Worm (Caenorhabditis elegans) whole organism, young adult: ENCODE data around the gene ifbp-1.

Experiments
- F39B2.1 ChIP-seq: fragments of 200-800 bp; sonication (Bioruptor generic); IDR thresholded peaks from 2 replicates; pipeline ENCODE4 v1.3.6; 2022; ENCODE audit warnings: missing genetic modification reagents, missing genetic modification characterization, missing compliant biosample characterization
- F55B11.4 ChIP-seq: sonication (generic microtip); optimal IDR thresholded peaks from 2 replicates; lab custom pipeline; 2016; ENCODE audit warnings: missing compliant biosample characterization, missing genetic modification characterization, borderline replicate concordance; ENCODE audit not compliant: insufficient read depth
- Y53G8AR.9 ChIP-seq: fragments of 200-800 bp; sonication (Bioruptor generic); conservative IDR thresholded peaks from 2 replicates; pipeline ENCODE4 v1.3.6; 2022; ENCODE audit warnings: missing genetic modification reagents, missing genetic modification characterization, missing compliant biosample characterization
- Y56A3A.18 ChIP-seq: fragments of 200-800 bp; sonication (Bioruptor generic); IDR thresholded peaks from 2 replicates; pipeline ENCODE4 v1.3.6; 2022; ENCODE audit warnings: missing genetic modification reagents, missing genetic modification characterization, missing compliant biosample characterization
- Y67H2A.10 ChIP-seq: fragments of 200-800 bp; sonication (Bioruptor generic); conservative IDR thresholded peaks from 2 replicates; pipeline ENCODE4 v1.3.6; 2022; ENCODE audit warnings: missing genetic modification reagents, missing genetic modification characterization, missing compliant biosample characterization
- ZK185.1 ChIP-seq: sonication (generic microtip); optimal IDR thresholded peaks from 2 replicates; lab custom pipeline; 2016; ENCODE audit warnings: mild to moderate bottlenecking, missing genetic modification characterization, missing compliant biosample characterization; ENCODE audit not compliant: poor library complexity, severe bottlenecking
- aptf-2 ChIP-seq: fragments of 200-800 bp; sonication (Bioruptor generic); conservative IDR thresholded peaks from 2 replicates; pipeline ENCODE4 v1.3.6; 2022; ENCODE audit warnings: missing genetic modification reagents, missing genetic modification characterization, missing compliant biosample characterization
- attf-3 ChIP-seq: fragments of 200-800 bp; sonication (Bioruptor generic); conservative IDR thresholded peaks from 2 replicates; pipeline ENCODE4 v1.3.6; 2022; ENCODE audit warnings: missing genetic modification reagents, missing genetic modification characterization, missing compliant biosample characterization
- ceh-27 ChIP-seq: fragments of 200-800 bp; sonication (Bioruptor generic); optimal IDR thresholded peaks from 2 replicates; lab custom pipeline; 2018; ENCODE audit warnings: mild to moderate bottlenecking, missing genetic modification characterization, moderate library complexity, missing compliant biosample characterization
- ceh-40 ChIP-seq: fragments of 200-800 bp; sonication (Bioruptor generic); IDR thresholded peaks from 2 replicates; pipeline ENCODE4 v1.3.6; 2022; ENCODE audit warnings: missing genetic modification characterization, missing compliant biosample characterization
- ceh-58 ChIP-seq: fragments of 200-800 bp; sonication (Bioruptor generic); IDR thresholded peaks from 2 replicates; pipeline ENCODE4 v1.3.6; 2022; ENCODE audit warnings: missing genetic modification characterization, missing compliant biosample characterization
- ceh-91 ChIP-seq: fragments of 200-800 bp; sonication (Bioruptor generic); IDR thresholded peaks from 2 replicates; pipeline ENCODE4 v1.3.6; 2022; ENCODE audit warnings: missing genetic modification reagents, missing genetic modification characterization, missing compliant biosample characterization
- dox-1 ChIP-seq: fragments of 200-800 bp; sonication (Bioruptor generic); IDR thresholded peaks from 2 replicates; pipeline ENCODE4 v1.3.6; 2022; ENCODE audit warnings: missing genetic modification reagents, missing genetic modification characterization, missing compliant biosample characterization
- dpl-1 ChIP-seq: fragments of 150-350 bp; optimal IDR thresholded peaks from 2 replicates; lab custom pipeline; 2014; ENCODE audit warnings: missing biosample characterization, missing genetic modification reagents, missing genetic modification characterization
- efl-1 ChIP-seq: fragments of 150-350 bp; optimal IDR thresholded peaks from 2 replicates; lab custom pipeline; 2014; ENCODE audit warnings: missing biosample characterization, missing genetic modification reagents, missing genetic modification characterization
- egl-18 ChIP-seq: fragments of 200-800 bp; sonication (Bioruptor generic); IDR thresholded peaks from 2 replicates; pipeline ENCODE4 v1.3.6; 2022; ENCODE audit warnings: missing genetic modification reagents, missing genetic modification characterization, missing compliant biosample characterization
- egrh-3 ChIP-seq: fragments of 200-800 bp; sonication (Bioruptor generic); IDR thresholded peaks from 2 replicates; pipeline ENCODE4 v1.3.6; 2022; ENCODE audit warnings: missing genetic modification reagents, missing genetic modification characterization, missing compliant biosample characterization
- hlh-26 ChIP-seq: fragments of 200-800 bp; sonication (Bioruptor generic); conservative IDR thresholded peaks from 2 replicates; pipeline ENCODE4 v1.3.6; 2022; ENCODE audit warnings: missing genetic modification reagents, missing genetic modification characterization, missing compliant biosample characterization
- hrde-1 ChIP-seq: sonication (generic microtip); optimal IDR thresholded peaks from 2 replicates; lab custom pipeline; 2016; ENCODE audit warnings: missing genetic modification characterization, mild to moderate bottlenecking, missing compliant biosample characterization, moderate library complexity, missing genotype, missing genetic modification reagents, borderline replicate concordance
- let-526 ChIP-seq: fragments of 200-800 bp; sonication (Bioruptor generic); IDR thresholded peaks from 2 replicates; pipeline ENCODE4 v1.3.6; 2022; ENCODE audit warnings: missing genetic modification reagents, missing genetic modification characterization, missing compliant biosample characterization
- lin-35 ChIP-seq, 3 experiments: fragments of 150-350 bp in 2 of 3; sonication (generic microtip) in 1 of 3; optimal IDR thresholded peaks; 2 replicates each; lab custom pipeline; 2014 to 2018; ENCODE audit warnings: missing biosample characterization in 3 of 3, missing genetic modification characterization in 3 of 3, missing genetic modification reagents in 3 of 3
- lin-54 ChIP-seq: fragments of 200-800 bp; sonication (Bioruptor generic); optimal IDR thresholded peaks from 2 replicates; lab custom pipeline; 2018; ENCODE audit warnings: mild to moderate bottlenecking, missing genetic modification characterization, missing compliant biosample characterization
- lsl-1 ChIP-seq: fragments of 200-800 bp; sonication (Bioruptor generic); optimal IDR thresholded peaks from 2 replicates; lab custom pipeline; 2018; ENCODE audit warnings: mild to moderate bottlenecking, missing genetic modification characterization, moderate library complexity, missing compliant biosample characterization
- madf-10 ChIP-seq: sonication (generic microtip); optimal IDR thresholded peaks from 2 replicates; lab custom pipeline; 2016; ENCODE audit warnings: mild to moderate bottlenecking, missing genetic modification characterization, missing compliant biosample characterization
- madf-3 ChIP-seq: fragments of 200-800 bp; sonication (Bioruptor generic); IDR thresholded peaks from 2 replicates; pipeline ENCODE4 v1.3.6; 2022; ENCODE audit warnings: missing genetic modification reagents, missing genetic modification characterization, missing compliant biosample characterization
- madf-6 ChIP-seq: fragments of 200-800 bp; sonication (Bioruptor generic); IDR thresholded peaks from 2 replicates; pipeline ENCODE4 v1.3.6; 2022; ENCODE audit warnings: missing genetic modification reagents, missing genetic modification characterization, missing compliant biosample characterization
- madf-8 ChIP-seq: fragments of 200-800 bp; sonication (Bioruptor generic); conservative IDR thresholded peaks from 2 replicates; pipeline ENCODE4 v1.3.6; 2022; ENCODE audit warnings: missing genetic modification reagents, missing genetic modification characterization, missing compliant biosample characterization
- mcd-1 ChIP-seq: fragments of 200-800 bp; sonication (Bioruptor generic); IDR thresholded peaks from 2 replicates; pipeline ENCODE4 v1.3.6; 2022; ENCODE audit warnings: missing genetic modification reagents, missing genetic modification characterization, missing compliant biosample characterization
- mel-28 ChIP-seq: sonication (generic microtip); optimal IDR thresholded peaks from 2 replicates; lab custom pipeline; 2016; ENCODE audit warnings: borderline replicate concordance, mild to moderate bottlenecking, missing genetic modification characterization, missing compliant biosample characterization
- nfya-1 ChIP-seq: sonication (generic microtip); optimal IDR thresholded peaks from 2 replicates; lab custom pipeline; 2017; ENCODE audit warnings: antibody characterized with exemption, missing compliant biosample characterization, missing genetic modification characterization, borderline replicate concordance; ENCODE audit not compliant: insufficient read depth
- nfyb-1 ChIP-seq: fragments of 200-800 bp; sonication (Bioruptor generic); IDR thresholded peaks from 2 replicates; pipeline ENCODE4 v1.3.6; 2022; ENCODE audit warnings: missing genetic modification reagents, missing genetic modification characterization, missing compliant biosample characterization
- nhr-80 ChIP-seq: sonication (generic microtip); optimal IDR thresholded peaks from 2 replicates; lab custom pipeline; 2016; ENCODE audit warnings: missing genetic modification characterization, missing compliant biosample characterization
- rec-8 ChIP-seq, 2 experiments: sonication (generic microtip); optimal IDR thresholded peaks; 2 replicates each; lab custom pipeline; 2016; ENCODE audit warnings: mild to moderate bottlenecking in 2 of 2, missing genetic modification characterization in 2 of 2, missing genetic modification reagents in 2 of 2, missing genotype in 2 of 2, missing biosample characterization in 1 of 2, missing compliant biosample characterization in 1 of 2, moderate library complexity in 1 of 2
- sdz-38 ChIP-seq: sonication (generic microtip); optimal IDR thresholded peaks from 2 replicates; lab custom pipeline; 2016; ENCODE audit warnings: missing genotype, missing genetic modification characterization, missing compliant biosample characterization
- snpc-1.1 ChIP-seq: sonication (generic microtip); optimal IDR thresholded peaks from 2 replicates; lab custom pipeline; 2017; ENCODE audit warnings: missing genetic modification characterization, mild to moderate bottlenecking, missing compliant biosample characterization, antibody characterized with exemption, moderate library complexity, missing genotype, missing genetic modification reagents; ENCODE audit not compliant: insufficient read depth
- unc-130 ChIP-seq: sonication (generic microtip); optimal IDR thresholded peaks from 2 replicates; lab custom pipeline; 2016; ENCODE audit warnings: missing genetic modification reagents, missing genetic modification characterization, missing compliant biosample characterization
- xnd-1 ChIP-seq: sonication (generic microtip); optimal IDR thresholded peaks from 2 replicates; lab custom pipeline; 2016; ENCODE audit warnings: missing genotype, missing genetic modification reagents, missing genetic modification characterization, missing compliant biosample characterization
- zim-3 ChIP-seq: sonication (generic microtip); optimal IDR thresholded peaks from 2 replicates; lab custom pipeline; 2017; ENCODE audit warnings: mild to moderate bottlenecking, missing genetic modification characterization, moderate library complexity, missing compliant biosample characterization
- ztf-22 ChIP-seq: fragments of 200-800 bp; sonication (Bioruptor generic); optimal IDR thresholded peaks from 2 replicates; lab custom pipeline; 2018; ENCODE audit warnings: mild to moderate bottlenecking, missing genetic modification characterization, moderate library complexity, missing compliant biosample characterization
- ztf-26 ChIP-seq: sonication (generic microtip); optimal IDR thresholded peaks from 2 replicates; lab custom pipeline; 2017; ENCODE audit warnings: missing genetic modification characterization, missing compliant biosample characterization
- ztf-28 ChIP-seq: fragments of 200-800 bp; sonication (Bioruptor generic); IDR thresholded peaks from 2 replicates; pipeline ENCODE4 v1.3.6; 2022; ENCODE audit warnings: missing genetic modification reagents, missing genetic modification characterization, missing compliant biosample characterization

Gene ifbp-1

ce11 chrV:13409089-13409488 lies 29.0 kb upstream of the ifbp-1 start:
- TF ChIP-seq ceh-27 = no peak
- TF ChIP-seq hrde-1 (tag; lab: Kevin White, UChicago) = no peak
- TF ChIP-seq zim-3 (tag; lab: Kevin White, UChicago) = no peak
- TF ChIP-seq Y53G8AR.9 (GFP tag; lab: Robert Waterston, UW) = no peak
- peak; percentile 35 for TF ChIP-seq xnd-1
- no peak for TF ChIP-seq ceh-40
- no peak for TF ChIP-seq F55B11.4 (tag; lab: Kevin White, UChicago)
- peak; percentile 37; the same call in 1 of the 2 replicates for TF ChIP-seq ceh-91 (GFP tag; lab: Robert Waterston, UW)
- TF ChIP-seq dox-1 (GFP tag; lab: Robert Waterston, UW) = no peak
- TF ChIP-seq rec-8 (tag; optimal IDR thresholded peaks at IDR 0.05; lab: Kevin White, UChicago) = no peak
- TF ChIP-seq ztf-28 (GFP tag; lab: Robert Waterston, UW) = 0 out of 2 replicates have a peak, but pooled peaks have one; percentile 11
- no peak for TF ChIP-seq nhr-80 (tag; lab: Kevin White, UChicago)
- peak in 2 of 3 experiments; percentile 5 to 67 for TF ChIP-seq lin-35 (GFP tag; optimal IDR thresholded peaks at IDR 0.05; lab: Kevin White, UChicago)
- no peak for TF ChIP-seq egl-18 (GFP tag; lab: Robert Waterston, UW)
- TF ChIP-seq hlh-26 (GFP tag; lab: Robert Waterston, UW) = no peak
- TF ChIP-seq madf-8 = peak; percentile 41; the same call in 1 of the 2 replicates
- TF ChIP-seq nfya-1 (tag; lab: Kevin White, UChicago) = no peak
- TF ChIP-seq efl-1 (GFP tag; lab: Kevin White, UChicago) = peak; percentile 48
- no peak for TF ChIP-seq ztf-26 (tag; lab: Kevin White, UChicago)
- TF ChIP-seq ceh-58 (GFP tag; lab: Robert Waterston, UW) = no peak
- no peak; the same call in 1 of the 2 replicates for TF ChIP-seq mcd-1
- TF ChIP-seq lin-54 = peak; percentile 83
- peak; percentile 26 for TF ChIP-seq dpl-1 (GFP tag; lab: Kevin White, UChicago)
- no peak for TF ChIP-seq madf-6
- TF ChIP-seq Y67H2A.10 = no peak
- no peak for TF ChIP-seq let-526
- TF ChIP-seq madf-10 (tag; lab: Kevin White, UChicago) = no peak
- no peak for TF ChIP-seq egrh-3
- no peak for TF ChIP-seq snpc-1.1 (tag; lab: Kevin White, UChicago)
- TF ChIP-seq nfyb-1 (GFP tag; lab: Robert Waterston, UW) = no peak
- TF ChIP-seq ztf-22 (GFP tag; lab: Kevin White, UChicago) = no peak
- 0 out of 2 replicates have a peak, but pooled peaks have one; percentile 23 for TF ChIP-seq aptf-2
- TF ChIP-seq Y56A3A.18 (GFP tag; lab: Robert Waterston, UW) = no peak
- TF ChIP-seq madf-3 (GFP tag; lab: Robert Waterston, UW) = no peak
- TF ChIP-seq lsl-1 (GFP tag; lab: Kevin White, UChicago) = peak; percentile 20
- no peak for TF ChIP-seq F39B2.1 (GFP tag; lab: Robert Waterston, UW)
- no peak for TF ChIP-seq mel-28 (tag; lab: Kevin White, UChicago)
- no peak for TF ChIP-seq sdz-38 (tag; lab: Kevin White, UChicago)
- TF ChIP-seq ZK185.1 (tag; lab: Kevin White, UChicago) = peak; percentile 9
- TF ChIP-seq unc-130 = peak; percentile 5
- TF ChIP-seq attf-3 (GFP tag; lab: Robert Waterston, UW) = 0 out of 2 replicates have a peak, but pooled peaks have one; percentile 13
- TF ChIP-seq, all 124 proteins: peak for 13
